Worm (Caenorhabditis elegans): ENCODE measurements around the gene prmt-5.

The prmt-5 gene

ce11 chrIII:5201267-5201666, 29.1 kb upstream of the prmt-5 start (continued):
- no peak for TF ChIP-seq unc-130 (GFP tag; optimal IDR thresholded peaks at IDR 0.05)
- TF ChIP-seq lir-3 (tag; optimal IDR thresholded peaks at IDR 0.05), result no peak
- TF ChIP-seq ces-1 (GFP tag; optimal IDR thresholded peaks at IDR 0.05), result no peak
- TF ChIP-seq Y75B8A.6 (GFP tag; IDR thresholded peaks at IDR 0.05), result no peak
- TF ChIP-seq mdl-1 (tag; optimal IDR thresholded peaks at IDR 0.05), result no peak
- TF ChIP-seq spr-3 (GFP tag; optimal IDR thresholded peaks at IDR 0.05), result no peak
- no peak for TF ChIP-seq mxl-2 (GFP tag; conservative IDR thresholded peaks at IDR 0.05)
- TF ChIP-seq mes-2 (tag; optimal IDR thresholded peaks at IDR 0.05; ENCODE audit: poor library complexity, severe bottlenecking), result no peak
- no peak for TF ChIP-seq ctbp-1 (GFP tag; IDR thresholded peaks at IDR 0.05)
- no peak for TF ChIP-seq dmd-8 (GFP tag; IDR thresholded peaks at IDR 0.05)
- TF ChIP-seq ceh-28 (tag; optimal IDR thresholded peaks at IDR 0.05), result no peak
- TF ChIP-seq zfp-3 (GFP tag; conservative IDR thresholded peaks at IDR 0.05), result no peak
- no peak for TF ChIP-seq jun-1 (tag; optimal IDR thresholded peaks at IDR 0.05)
- TF ChIP-seq pqm-1 (tag; optimal IDR thresholded peaks at IDR 0.05), result peak; percentile 82
- TF ChIP-seq zfp-2 (tag; optimal IDR thresholded peaks at IDR 0.05), result no peak
- no peak for TF ChIP-seq fkh-10 (GFP tag; optimal IDR thresholded peaks at IDR 0.05)
- 0 out of 2 replicates have a peak, but pooled peaks have one; percentile 23 for TF ChIP-seq T26A8.4 (GFP tag; IDR thresholded peaks at IDR 0.05)
- TF ChIP-seq pha-4 (GFP tag; IDR thresholded peaks at IDR 0.05), result no peak; the same call in 1 of the 2 replicates
- TF ChIP-seq pha-4 (tag; optimal IDR thresholded peaks at IDR 0.05), result no peak
- no peak for TF ChIP-seq ceh-32 (tag; optimal IDR thresholded peaks at IDR 0.05; ENCODE audit: poor library complexity)
- TF ChIP-seq F37D6.2 (tag; optimal IDR thresholded peaks at IDR 0.05), result no peak
- TF ChIP-seq F44E2.7 (GFP tag; IDR thresholded peaks at IDR 0.05), result no peak
- TF ChIP-seq nhr-48 (tag; optimal IDR thresholded peaks at IDR 0.05), result peak; percentile 67
- TF ChIP-seq zip-2 (tag; optimal IDR thresholded peaks at IDR 0.05), result no peak
- TF ChIP-seq Y48G9A.11 (GFP tag; IDR thresholded peaks at IDR 0.05), result no peak
- TF ChIP-seq set-16 (GFP tag; IDR thresholded peaks at IDR 0.05), result no peak
- no peak for TF ChIP-seq lin-29 (GFP tag; IDR thresholded peaks at IDR 0.05)
- peak; percentile 41 for TF ChIP-seq ztf-7 (tag; optimal IDR thresholded peaks at IDR 0.05)
- no peak for TF ChIP-seq lin-39 (tag; optimal IDR thresholded peaks at IDR 0.05)
- no peak for TF ChIP-seq ZK546.5 (tag; optimal IDR thresholded peaks at IDR 0.05)
- no peak for TF ChIP-seq ceh-62 (tag; optimal IDR thresholded peaks at IDR 0.05)
- peak in 1 of 2 experiments; percentile 47 for TF ChIP-seq hif-1 (tag; optimal IDR thresholded peaks at IDR 0.05)
- no peak for TF ChIP-seq lim-7 (GFP tag; IDR thresholded peaks at IDR 0.05)
- TF ChIP-seq dmd-6 (GFP tag; IDR thresholded peaks at IDR 0.05), result peak; percentile 93
- TF ChIP-seq lsy-2 (tag; optimal IDR thresholded peaks at IDR 0.05), result peak in 1 of 2 experiments; percentile 58
- TF ChIP-seq ceh-44 (GFP tag; IDR thresholded peaks at IDR 0.05), result no peak
- TF ChIP-seq nhr-76 (tag; optimal IDR thresholded peaks at IDR 0.05), result no peak
- no peak for TF ChIP-seq Y5F2A.4 (GFP tag; optimal IDR thresholded peaks at IDR 0.05)
- TF ChIP-seq ztf-11 (tag; optimal IDR thresholded peaks at IDR 0.05), result no peak
- TF ChIP-seq nhr-111 (GFP tag; optimal IDR thresholded peaks at IDR 0.05), result no peak
- TF ChIP-seq vab-7 (GFP tag; IDR thresholded peaks at IDR 0.05), result no peak
- TF ChIP-seq F10B5.3 (tag; optimal IDR thresholded peaks at IDR 0.05), result no peak
- TF ChIP-seq R02D3.7 (tag; optimal IDR thresholded peaks at IDR 0.05), result no peak
- TF ChIP-seq madf-9 (GFP tag; conservative IDR thresholded peaks at IDR 0.05), result no peak
- no peak for TF ChIP-seq snpc-1.2 (GFP tag; IDR thresholded peaks at IDR 0.05)
- TF ChIP-seq duxl-1 (tag; optimal IDR thresholded peaks at IDR 0.05; ENCODE audit: poor library complexity), result no peak
- no peak for TF ChIP-seq sdz-12 (GFP tag; optimal IDR thresholded peaks at IDR 0.05)
- TF ChIP-seq mdt-29 (GFP tag; IDR thresholded peaks at IDR 0.05), result no peak
- TF ChIP-seq nhr-25 (tag; optimal IDR thresholded peaks at IDR 0.05; ENCODE audit: borderline replicate concordance, insufficient read depth), result no peak
- TF ChIP-seq hlh-30 (tag; optimal IDR thresholded peaks at IDR 0.05; ENCODE audit: insufficient read depth), result peak; percentile 62
- no peak for TF ChIP-seq ZK337.2 (GFP tag; IDR thresholded peaks at IDR 0.05)
